Fruit fly (Drosophila melanogaster): ENCODE results near the gene CG5828.

CG5828 gene

DNA sequence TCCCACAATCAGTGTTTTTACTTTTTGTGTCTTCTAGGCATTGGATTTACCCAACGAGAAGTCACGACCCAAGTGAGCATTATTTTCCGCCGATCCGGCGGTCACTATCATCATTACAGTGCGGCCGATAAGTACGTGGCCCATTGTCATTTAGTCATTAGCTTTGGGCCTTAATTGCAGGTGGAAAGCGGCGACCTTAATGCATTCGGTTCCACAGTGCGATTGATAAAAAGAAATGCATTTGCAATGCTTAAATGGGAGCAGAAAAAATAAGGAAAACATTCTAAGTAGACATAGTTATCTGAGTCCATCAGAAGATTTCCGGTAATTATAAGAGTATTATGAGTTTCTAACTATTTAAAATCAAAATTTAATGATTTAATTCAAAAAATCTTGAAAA is 1.6 kb upstream of the CG5828 start:
- TF ChIP-seq cnc (optimal IDR thresholded peaks at IDR 0.05), result no peak
- TF ChIP-seq CG7045 (GFP tag; optimal IDR thresholded peaks at IDR 0.05), result no peak
- TF ChIP-seq kay (GFP tag; ENCODE audit: borderline replicate concordance), result no peak
- peak; percentile 13 for TF ChIP-seq CG12768 (GFP tag; optimal IDR thresholded peaks at IDR 0.05)
- TF ChIP-seq tj (GFP tag; optimal IDR thresholded peaks at IDR 0.05), result no peak

DNA sequence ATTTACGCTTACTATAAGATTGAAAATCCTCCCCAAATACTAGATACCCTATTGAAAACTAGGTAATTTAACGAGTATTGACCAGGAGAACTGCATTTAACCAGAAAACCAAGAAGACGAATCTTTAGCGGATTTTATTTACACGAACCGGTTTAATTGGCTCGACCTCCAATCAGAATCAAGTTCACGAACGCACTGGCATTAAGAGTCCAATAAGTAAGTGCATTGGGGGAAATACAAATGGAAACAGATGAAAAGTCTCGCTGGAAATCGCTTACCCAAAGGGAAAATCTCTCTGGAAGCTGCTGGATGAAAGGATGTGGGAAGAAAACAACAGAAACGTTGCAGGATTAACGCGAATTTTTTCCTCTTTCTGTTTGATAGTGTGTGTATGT is 1.2 kb upstream of the CG5828 start:
- TF ChIP-seq Crg-1 (GFP tag; optimal IDR thresholded peaks at IDR 0.05), result no peak
- TF ChIP-seq Mnt (GFP tag; optimal IDR thresholded peaks at IDR 0.05), result no peak
- TF ChIP-seq CG14711 (tag; optimal IDR thresholded peaks at IDR 0.05), result no peak
- TF ChIP-seq CG33017 (tag; optimal IDR thresholded peaks at IDR 0.05), result no peak

dm6 chr2L:5092992-5093695 is 632 bp upstream of the CG5828 start, which contains the start of gene Pgant5:
Gene Pgant5 (minus strand): TSS chr2L:5093592.
- peak; percentile 63 for TF ChIP-seq Hr96 (GFP tag; optimal IDR thresholded peaks at IDR 0.05)
- TF ChIP-seq bab1 (GFP tag; optimal IDR thresholded peaks at IDR 0.05), result no peak
- peak; percentile 27 for TF ChIP-seq CG7045 (GFP tag; optimal IDR thresholded peaks at IDR 0.05)
- TF ChIP-seq tj (GFP tag; optimal IDR thresholded peaks at IDR 0.05), result peak; percentile 52
- peak; percentile 57 for TF ChIP-seq CG33017 (tag; optimal IDR thresholded peaks at IDR 0.05)
- no peak for TF ChIP-seq Clk (GFP tag; optimal IDR thresholded peaks at IDR 0.05)
- TF ChIP-seq cnc (optimal IDR thresholded peaks at IDR 0.05), result no peak
- TF ChIP-seq cic (GFP tag; optimal IDR thresholded peaks at IDR 0.05), result peak; percentile 55
- TF ChIP-seq Crg-1 (GFP tag; optimal IDR thresholded peaks at IDR 0.05), result no peak
- TF ChIP-seq CG1620 (GFP tag; optimal IDR thresholded peaks at IDR 0.05), result peak; percentile 42
- no peak for TF ChIP-seq CG5204 (GFP tag; optimal IDR thresholded peaks at IDR 0.05)
- peak; percentile 50 for TF ChIP-seq CG12768 (GFP tag; optimal IDR thresholded peaks at IDR 0.05)
- no peak for TF ChIP-seq kay (GFP tag; ENCODE audit: borderline replicate concordance)
- TF ChIP-seq ovo (GFP tag; optimal IDR thresholded peaks at IDR 0.05), result no peak
- peak; percentile 29 for TF ChIP-seq CG11617 (GFP tag; optimal IDR thresholded peaks at IDR 0.05)
- peak; percentile 3 for TF ChIP-seq CG7101 (tag; optimal IDR thresholded peaks at IDR 0.05)
- TF ChIP-seq pad (GFP tag; optimal IDR thresholded peaks at IDR 0.05), result peak; percentile 4
- no peak for TF ChIP-seq toe (GFP tag; optimal IDR thresholded peaks at IDR 0.05)
- no peak for TF ChIP-seq CG14711 (tag; optimal IDR thresholded peaks at IDR 0.05)
- peak; percentile 49 for TF ChIP-seq Mnt (GFP tag; optimal IDR thresholded peaks at IDR 0.05)

DNA sequence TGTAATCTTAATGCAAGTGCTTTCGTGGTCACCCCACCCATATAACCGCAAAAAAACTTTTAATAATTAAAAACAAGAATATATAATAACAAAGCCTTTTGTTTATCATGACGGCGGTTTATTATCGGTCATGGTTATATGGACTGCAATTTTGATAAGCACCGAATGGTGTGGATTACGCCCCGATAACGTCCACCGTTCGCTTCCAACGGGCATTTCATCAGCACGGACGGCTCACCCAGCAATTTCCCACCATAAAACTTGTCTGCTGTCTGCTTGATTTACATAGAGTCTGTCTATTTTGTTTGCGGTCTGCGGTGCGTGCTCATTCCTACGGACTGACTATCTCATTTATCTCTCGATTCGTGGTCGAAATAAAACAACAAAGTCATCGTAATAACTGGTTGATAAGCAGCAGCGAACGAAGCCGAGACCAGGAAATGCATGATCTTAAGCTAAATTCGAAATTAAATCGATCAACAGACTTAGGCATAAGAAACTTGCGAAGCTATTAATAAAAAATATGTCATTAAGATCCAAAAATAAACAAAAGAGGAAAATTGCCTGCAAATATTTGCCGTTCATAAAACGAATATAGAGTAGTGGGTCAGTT is 1.7 kb downstream of the CG5828 start:
- TF ChIP-seq CG11617 (GFP tag; optimal IDR thresholded peaks at IDR 0.05) (peak; percentile 41), Hr96 (GFP tag; optimal IDR thresholded peaks at IDR 0.05) (no peak), CG7045 (GFP tag; optimal IDR thresholded peaks at IDR 0.05) (peak; percentile 53), cic (GFP tag; optimal IDR thresholded peaks at IDR 0.05) (peak; percentile 80), Clk (GFP tag; optimal IDR thresholded peaks at IDR 0.05) (peak; percentile 10), pad (GFP tag; optimal IDR thresholded peaks at IDR 0.05) (peak; percentile 1), Mnt (GFP tag; optimal IDR thresholded peaks at IDR 0.05) (no peak), CG5204 (GFP tag; optimal IDR thresholded peaks at IDR 0.05) (no peak), CG33017 (tag; optimal IDR thresholded peaks at IDR 0.05) (peak; percentile 81), CG7101 (tag; optimal IDR thresholded peaks at IDR 0.05) (peak; percentile 27), CG12768 (GFP tag; optimal IDR thresholded peaks at IDR 0.05) (peak; percentile 79)

DNA sequence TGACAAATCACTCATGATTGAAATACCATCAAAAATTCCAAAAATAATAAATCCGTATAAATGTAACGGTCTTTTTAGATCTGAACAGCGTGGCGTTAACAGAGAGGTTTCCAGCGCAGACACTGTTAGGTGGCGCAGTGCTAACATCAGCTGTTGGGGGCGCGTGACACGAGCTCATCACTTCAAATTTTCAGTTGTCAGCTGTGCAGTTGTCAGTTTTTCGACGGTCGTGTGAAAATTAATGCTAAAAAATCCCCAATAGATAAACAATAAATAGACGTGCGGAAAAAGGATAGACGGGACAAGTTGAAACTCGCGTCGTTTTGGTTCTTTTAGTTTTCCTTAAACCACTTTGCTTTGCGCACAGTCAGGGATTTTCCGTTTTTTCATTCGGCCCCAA is 2.4 kb downstream of the CG5828 start, which contains the start of gene CG4230:
Gene CG4230 (plus strand): TSS at position 6 of the 400 bp plus-strand sequence.
- TF ChIP-seq cnc (optimal IDR thresholded peaks at IDR 0.05), result no peak
- no peak for TF ChIP-seq Clk (GFP tag; optimal IDR thresholded peaks at IDR 0.05)
- TF ChIP-seq CG5204 (GFP tag; optimal IDR thresholded peaks at IDR 0.05), result no peak
- peak; percentile 10 for TF ChIP-seq Mnt (GFP tag; optimal IDR thresholded peaks at IDR 0.05)
- TF ChIP-seq CG7101 (tag; optimal IDR thresholded peaks at IDR 0.05), result no peak
- TF ChIP-seq pad (GFP tag; optimal IDR thresholded peaks at IDR 0.05), result no peak
- TF ChIP-seq ovo (GFP tag; optimal IDR thresholded peaks at IDR 0.05), result no peak
- no peak for TF ChIP-seq tj (GFP tag; optimal IDR thresholded peaks at IDR 0.05)
- no peak for TF ChIP-seq toe (GFP tag; optimal IDR thresholded peaks at IDR 0.05)
- TF ChIP-seq CG1620 (GFP tag; optimal IDR thresholded peaks at IDR 0.05), result no peak
- TF ChIP-seq CG7045 (GFP tag; optimal IDR thresholded peaks at IDR 0.05), result no peak
- TF ChIP-seq CG33017 (tag; optimal IDR thresholded peaks at IDR 0.05), result no peak
- TF ChIP-seq bab1 (GFP tag; optimal IDR thresholded peaks at IDR 0.05), result peak; percentile 45
- no peak for TF ChIP-seq CG11617 (GFP tag; optimal IDR thresholded peaks at IDR 0.05)
- no peak for TF ChIP-seq CG12768 (GFP tag; optimal IDR thresholded peaks at IDR 0.05)
- no peak for TF ChIP-seq Hr96 (GFP tag; optimal IDR thresholded peaks at IDR 0.05)
- TF ChIP-seq cic (GFP tag; optimal IDR thresholded peaks at IDR 0.05), result peak; percentile 5
- peak; percentile 11 for TF ChIP-seq CG14711 (tag; optimal IDR thresholded peaks at IDR 0.05)
- TF ChIP-seq Crg-1 (GFP tag; optimal IDR thresholded peaks at IDR 0.05), result no peak
- no peak for TF ChIP-seq kay (GFP tag; ENCODE audit: borderline replicate concordance)

- no peak for TF ChIP-seq kay (GFP tag; ENCODE audit: borderline replicate concordance)
- no peak for TF ChIP-seq Mnt (GFP tag; optimal IDR thresholded peaks at IDR 0.05)
- no peak for TF ChIP-seq CG14711 (tag; optimal IDR thresholded peaks at IDR 0.05)
- no peak for TF ChIP-seq CG33017 (tag; optimal IDR thresholded peaks at IDR 0.05)
- TF ChIP-seq CG5204 (GFP tag; optimal IDR thresholded peaks at IDR 0.05), result no peak
- no peak for TF ChIP-seq CG12768 (GFP tag; optimal IDR thresholded peaks at IDR 0.05)
- no peak for TF ChIP-seq CG7101 (tag; optimal IDR thresholded peaks at IDR 0.05)
- no peak for TF ChIP-seq CG11617 (GFP tag; optimal IDR thresholded peaks at IDR 0.05)
- no peak for TF ChIP-seq bab1 (GFP tag; optimal IDR thresholded peaks at IDR 0.05)
Measured at dm6 chr2L:5096761-5097160, 3.0 kb downstream of the CG5828 start.
